Fruit fly (Drosophila melanogaster) whole organism, embryonic: ENCODE data around the gene Argk1.

ENCODE experiments used
- Adf1 ChIP-seq: fragments of 200-800 bp; sonication (Bioruptor generic); IDR thresholded peaks from 2 replicates; pipeline ENCODE4 v1.3.6; 2022; ENCODE audit warnings: missing biosample characterization, missing genetic modification characterization
- Antp ChIP-seq: fragments of 200-800 bp; sonication (Bioruptor generic); optimal IDR thresholded peaks from 3 replicates; lab custom pipeline; 2016; ENCODE audit warnings: missing biosample characterization, missing genetic modification characterization
- Atf6 ChIP-seq: fragments of 200-800 bp; sonication (Bioruptor generic); IDR thresholded peaks from 2 replicates; pipeline ENCODE4 v1.3.6; 2022; ENCODE audit warnings: missing biosample characterization, missing genetic modification characterization
- B-H1 ChIP-seq: fragments of 200-800 bp; sonication (Bioruptor generic); IDR thresholded peaks from 3 replicates; pipeline ENCODE4 v1.3.6; 2022; ENCODE audit warnings: missing biosample characterization, missing genetic modification characterization
- B-H2 ChIP-seq: fragments of 200-800 bp; sonication (Bioruptor generic); optimal IDR thresholded peaks from 2 replicates; lab custom pipeline; 2018; ENCODE audit warnings: missing biosample characterization, mild to moderate bottlenecking, missing genetic modification characterization
- CG1024 ChIP-seq: fragments of 200-800 bp; sonication (Bioruptor generic); IDR thresholded peaks from 2 replicates; pipeline ENCODE4 v1.3.6; 2022; ENCODE audit warnings: missing biosample characterization, missing genetic modification characterization
- CG10267 ChIP-seq: fragments of 200-800 bp; sonication (Bioruptor generic); optimal IDR thresholded peaks from 2 replicates; lab custom pipeline; 2018; ENCODE audit warnings: missing biosample characterization, mild to moderate bottlenecking, missing genetic modification characterization, moderate library complexity
- CG10543 ChIP-seq: fragments of 200-800 bp; sonication (Bioruptor generic); optimal IDR thresholded peaks from 3 replicates; lab custom pipeline; 2017; ENCODE audit warnings: missing biosample characterization, mild to moderate bottlenecking, missing genetic modification characterization, moderate library complexity
- CG11504 ChIP-seq: fragments of 200-800 bp; sonication (Bioruptor generic); optimal IDR thresholded peaks from 3 replicates; lab custom pipeline; 2019; ENCODE audit warnings: missing biosample characterization, mild to moderate bottlenecking, missing genetic modification characterization, moderate library complexity
- CG14050 ChIP-seq: fragments of 200-800 bp; sonication (Bioruptor generic); IDR thresholded peaks from 3 replicates; pipeline ENCODE4 v1.3.6; 2022; ENCODE audit warnings: missing biosample characterization, missing genetic modification characterization
- CG14860 ChIP-seq: fragments of 200-800 bp; sonication (Bioruptor generic); IDR thresholded peaks from 3 replicates; pipeline ENCODE4 v1.3.6; 2022; ENCODE audit warnings: missing biosample characterization, missing genetic modification characterization; ENCODE audit not compliant: partially characterized antibody
- CG15011 ChIP-seq: fragments of 200-800 bp; sonication (Bioruptor generic); optimal IDR thresholded peaks from 3 replicates; lab custom pipeline; 2018; ENCODE audit warnings: missing biosample characterization, mild to moderate bottlenecking, missing genetic modification characterization
- CG17361 ChIP-seq: fragments of 200-800 bp; sonication (Bioruptor generic); IDR thresholded peaks from 3 replicates; pipeline ENCODE4 v1.3.6; 2022; ENCODE audit warnings: missing biosample characterization, missing genetic modification characterization
- CG17912 ChIP-seq: fragments of 200-800 bp; sonication (Bioruptor generic); optimal IDR thresholded peaks from 2 replicates; lab custom pipeline; 2018; ENCODE audit warnings: missing biosample characterization, mild to moderate bottlenecking, missing genetic modification characterization
- CG2199 ChIP-seq: fragments of 200-800 bp; sonication (Bioruptor generic); IDR thresholded peaks from 3 replicates; pipeline ENCODE4 v1.3.6; 2022; ENCODE audit warnings: missing biosample characterization, missing genetic modification characterization
- CG42726 ChIP-seq: fragments of 200-800 bp; sonication (Bioruptor generic); IDR thresholded peaks from 2 replicates; pipeline ENCODE4 v1.3.6; 2022; ENCODE audit warnings: missing biosample characterization, missing genetic modification characterization; ENCODE audit not compliant: partially characterized antibody
- CG43689 ChIP-seq: fragments of 200-800 bp; sonication (Bioruptor generic); IDR thresholded peaks from 2 replicates; pipeline ENCODE4 v1.3.6; 2022; ENCODE audit warnings: missing biosample characterization, missing genetic modification characterization
- CG5180 ChIP-seq: fragments of 200-800 bp; sonication (Bioruptor generic); optimal IDR thresholded peaks from 3 replicates; lab custom pipeline; 2017; ENCODE audit warnings: missing biosample characterization, missing genetic modification characterization, mild to moderate bottlenecking, moderate library complexity, missing genetic modification reagents
- CG7357 ChIP-seq: fragments of 200-800 bp; sonication (Bioruptor generic); IDR thresholded peaks from 3 replicates; pipeline ENCODE4 v1.3.6; 2022; ENCODE audit warnings: missing biosample characterization, missing genetic modification characterization
- CG7372 ChIP-seq: fragments of 200-800 bp; sonication (Bioruptor generic); IDR thresholded peaks from 2 replicates; pipeline ENCODE4 v1.3.6; 2022; ENCODE audit warnings: missing biosample characterization, missing genetic modification characterization
- CG8478 ChIP-seq: fragments of >200 bp; optimal IDR thresholded peaks from 2 replicates; lab custom pipeline; 2018
- CG9727 ChIP-seq: fragments of 200-800 bp; sonication (Bioruptor generic); optimal IDR thresholded peaks from 3 replicates; lab custom pipeline; 2017; ENCODE audit warnings: missing biosample characterization, mild to moderate bottlenecking, missing genetic modification characterization
- Dek ChIP-seq: fragments of 200-800 bp; sonication (Bioruptor generic); optimal IDR thresholded peaks from 3 replicates; lab custom pipeline; 2019; ENCODE audit warnings: missing biosample characterization, mild to moderate bottlenecking, missing genetic modification characterization, moderate library complexity
- Hmr ChIP-seq: fragments of 200-800 bp; sonication (Bioruptor generic); optimal IDR thresholded peaks from 3 replicates; lab custom pipeline; 2017; ENCODE audit warnings: mild to moderate bottlenecking, missing biosample characterization, missing genetic modification reagents, missing genetic modification characterization
- Lim3 ChIP-seq: fragments of 200-800 bp; sonication (Bioruptor generic); IDR thresholded peaks from 2 replicates; pipeline ENCODE4 v1.3.6; 2022; ENCODE audit warnings: missing biosample characterization, missing genetic modification characterization
- NK7.1 ChIP-seq: fragments of 200-800 bp; sonication (Bioruptor generic); optimal IDR thresholded peaks from 3 replicates; lab custom pipeline; 2016; ENCODE audit warnings: missing biosample characterization, missing genetic modification characterization
- NfI ChIP-seq: fragments of 200-800 bp; sonication (Bioruptor generic); optimal IDR thresholded peaks from 3 replicates; lab custom pipeline; 2018; ENCODE audit warnings: missing biosample characterization, mild to moderate bottlenecking, missing genetic modification characterization, moderate library complexity
- Ptx1 ChIP-seq: fragments of 200-800 bp; sonication (Bioruptor generic); IDR thresholded peaks from 2 replicates; pipeline ENCODE4 v1.3.6; 2022; ENCODE audit warnings: missing biosample characterization, missing genetic modification characterization
- Sry-β ChIP-seq: fragments of 200-800 bp; sonication (Bioruptor generic); optimal IDR thresholded peaks from 2 replicates; lab custom pipeline; 2018; ENCODE audit warnings: missing biosample characterization, mild to moderate bottlenecking, missing genetic modification characterization, moderate library complexity
- ara ChIP-seq: fragments of 200-800 bp; sonication (Bioruptor generic); IDR thresholded peaks from 2 replicates; pipeline ENCODE4 v1.3.6; 2022; ENCODE audit warnings: missing biosample characterization, missing genetic modification characterization
- btn ChIP-seq: fragments of 200-800 bp; sonication (Bioruptor generic); optimal IDR thresholded peaks from 2 replicates; lab custom pipeline; 2016; ENCODE audit warnings: missing biosample characterization, missing genetic modification characterization
- cato ChIP-seq: fragments of 200-800 bp; sonication (Bioruptor generic); optimal IDR thresholded peaks from 2 replicates; lab custom pipeline; 2016; ENCODE audit warnings: missing biosample characterization, missing genetic modification characterization, borderline replicate concordance
- danr ChIP-seq: fragments of 200-800 bp; sonication (Bioruptor generic); IDR thresholded peaks from 2 replicates; pipeline ENCODE4 v1.3.6; 2022; ENCODE audit warnings: missing biosample characterization, missing genetic modification characterization
- disco-r ChIP-seq: fragments of 200-800 bp; sonication (Bioruptor generic); optimal IDR thresholded peaks from 2 replicates; lab custom pipeline; 2016; ENCODE audit warnings: missing biosample characterization, missing genetic modification characterization
- ems ChIP-seq: fragments of 200-800 bp; sonication (Bioruptor generic); optimal IDR thresholded peaks from 3 replicates; lab custom pipeline; 2016; ENCODE audit warnings: missing biosample characterization, missing genetic modification characterization
- fd3F ChIP-seq: fragments of 200-800 bp; sonication (Bioruptor generic); optimal IDR thresholded peaks from 2 replicates; lab custom pipeline; 2018; ENCODE audit warnings: missing biosample characterization, mild to moderate bottlenecking, missing genetic modification characterization, moderate library complexity
- fd96Cb ChIP-seq: fragments of 200-800 bp; sonication (Bioruptor generic); optimal IDR thresholded peaks from 2 replicates; lab custom pipeline; 2018; ENCODE audit warnings: missing biosample characterization, mild to moderate bottlenecking, missing genetic modification characterization, moderate library complexity
- ham ChIP-seq: fragments of 200-800 bp; sonication (Bioruptor generic); IDR thresholded peaks from 2 replicates; pipeline ENCODE4 v1.3.6; 2022; ENCODE audit warnings: missing biosample characterization, missing genetic modification characterization
- ken ChIP-seq: fragments of 200-800 bp; sonication (Bioruptor generic); IDR thresholded peaks from 3 replicates; pipeline ENCODE4 v1.3.6; 2022; ENCODE audit warnings: missing biosample characterization, missing genetic modification characterization
- lilli ChIP-seq: fragments of 200-800 bp; sonication (Bioruptor generic); optimal IDR thresholded peaks from 3 replicates; lab custom pipeline; 2016; ENCODE audit warnings: missing biosample characterization, missing genetic modification characterization
- nerfin-2 ChIP-seq: fragments of 200-800 bp; sonication (Bioruptor generic); IDR thresholded peaks from 2 replicates; pipeline ENCODE4 v1.3.6; 2022; ENCODE audit warnings: missing biosample characterization, missing genetic modification characterization; ENCODE audit not compliant: partially characterized antibody
- nmo ChIP-seq: fragments of 200-800 bp; sonication (Bioruptor generic); optimal IDR thresholded peaks from 2 replicates; lab custom pipeline; 2018; ENCODE audit warnings: missing biosample characterization, mild to moderate bottlenecking, missing genetic modification characterization, moderate library complexity
- pb ChIP-seq: fragments of 200-800 bp; sonication (Bioruptor generic); optimal IDR thresholded peaks from 3 replicates; lab custom pipeline; 2016; ENCODE audit warnings: missing biosample characterization, missing genetic modification characterization
- phol ChIP-seq: fragments of 200-800 bp; sonication (Bioruptor generic); optimal IDR thresholded peaks from 3 replicates; lab custom pipeline; 2018; ENCODE audit warnings: missing biosample characterization, mild to moderate bottlenecking, missing genetic modification characterization, moderate library complexity
- pros ChIP-seq: fragments of 200-800 bp; sonication (Bioruptor generic); optimal IDR thresholded peaks from 3 replicates; lab custom pipeline; 2019; ENCODE audit warnings: missing biosample characterization, mild to moderate bottlenecking, missing genetic modification characterization, moderate library complexity
- row ChIP-seq: fragments of 200-800 bp; sonication (Bioruptor generic); IDR thresholded peaks from 3 replicates; pipeline ENCODE4 v1.3.6; 2022; ENCODE audit warnings: missing biosample characterization, missing genetic modification characterization
- sd ChIP-seq: fragments of 200-800 bp; sonication (Bioruptor generic); optimal IDR thresholded peaks from 3 replicates; lab custom pipeline; 2018; ENCODE audit warnings: missing biosample characterization, mild to moderate bottlenecking, missing genetic modification characterization, moderate library complexity
- sima ChIP-seq: fragments of 200-800 bp; sonication (Bioruptor generic); optimal IDR thresholded peaks from 2 replicates; lab custom pipeline; 2016; ENCODE audit warnings: missing biosample characterization, missing genetic modification characterization
- sisA ChIP-seq: fragments of 200-800 bp; sonication (Bioruptor generic); IDR thresholded peaks from 2 replicates; pipeline ENCODE4 v1.3.6; 2022; ENCODE audit warnings: missing biosample characterization, missing genetic modification characterization
- sug ChIP-seq: fragments of 200-800 bp; optimal IDR thresholded peaks from 2 replicates; lab custom pipeline; 2019; ENCODE audit warnings: missing biosample characterization, mild to moderate bottlenecking, missing genetic modification characterization, moderate library complexity

Argk1 gene

dm6 chr3L:9057429-9058088 is 8.3 kb downstream of the Argk1 start (continued):
- TF ChIP-seq ken (GFP tag; lab: Robert Waterston, UW) (peak; percentile 85; the same call in 2 of the 3 replicates), lilli (GFP tag; lab: Kevin White, UChicago) (peak; percentile 82), Sry-β (GFP tag; lab: Kevin White, UChicago) (no peak), CG1024 (peak; percentile 75), NK7.1 (no peak), nerfin-2 (no peak), CG17912 (peak; percentile 36), sug (tag; lab: Kevin White, UChicago) (peak; percentile 92), CG7357 (GFP tag; lab: Robert Waterston, UW) (peak; percentile 79), CG14050 (peak; percentile 79), nmo (GFP tag; lab: Kevin White, UChicago) (peak; percentile 93), sd (tag; lab: Kevin White, UChicago) (peak; percentile 78), B-H1 (GFP tag; lab: Robert Waterston, UW) (peak; percentile 78), ham (GFP tag; lab: Robert Waterston, UW) (no peak), CG10267 (tag; lab: Kevin White, UChicago) (peak; percentile 87), btn (no peak), CG15011 (GFP tag; lab: Kevin White, UChicago) (peak; percentile 83), Hmr (peak; percentile 96), CG17361 (GFP tag; lab: Robert Waterston, UW) (peak; percentile 95), CG9727 (GFP tag; lab: Kevin White, UChicago) (peak; percentile 93), Dek (tag; lab: Kevin White, UChicago) (peak; percentile 94), CG7372 (GFP tag; lab: Robert Waterston, UW) (peak; percentile 85), CG11504 (tag; lab: Kevin White, UChicago) (peak; percentile 91), ems (GFP tag; lab: Kevin White, UChicago) (peak; percentile 65), CG42726 (GFP tag; lab: Robert Waterston, UW) (no peak), CG43689 (GFP tag; lab: Robert Waterston, UW) (peak; percentile 62; the same call in 1 of the 2 replicates), ara (GFP tag; lab: Robert Waterston, UW) (peak; percentile 83), NfI (GFP tag; lab: Kevin White, UChicago) (peak; percentile 89), sima (no peak), Antp (peak; percentile 34), Adf1 (peak; percentile 93), row (peak; percentile 96), cato (GFP tag; lab: Kevin White, UChicago) (peak; percentile 78), fd3F (GFP tag; lab: Kevin White, UChicago) (peak; percentile 79), Lim3 (GFP tag; lab: Robert Waterston, UW) (peak; percentile 31; the same call in 1 of the 2 replicates), phol (tag; lab: Kevin White, UChicago) (peak; percentile 91), CG5180 (peak; percentile 71), Ptx1 (GFP tag; lab: Robert Waterston, UW) (peak; percentile 89), sisA (GFP tag; lab: Robert Waterston, UW) (peak; percentile 92), CG2199 (GFP tag; lab: Robert Waterston, UW) (no peak), danr (GFP tag; lab: Robert Waterston, UW) (peak; percentile 86), pb (GFP tag; lab: Kevin White, UChicago) (no peak), CG14860 (GFP tag; lab: Robert Waterston, UW) (no peak), fd96Cb (tag; lab: Kevin White, UChicago) (peak; percentile 86), CG8478 (lab: Kevin White, UChicago) (no peak), pros (GFP tag; lab: Kevin White, UChicago) (peak; percentile 11), CG10543 (GFP tag; lab: Kevin White, UChicago) (peak; percentile 95), B-H2 (GFP tag; lab: Kevin White, UChicago) (peak; percentile 97), disco-r (no peak), Atf6 (GFP tag; lab: Robert Waterston, UW) (peak; percentile 93)
